Fruit fly (Drosophila melanogaster) whole organism, pupa: ENCODE results near the gene Kal1.

Experiments
- CG10348 ChIP-seq: fragments of 200-800 bp; sonication (Bioruptor generic); IDR thresholded peaks from 2 replicates; pipeline ENCODE4 v1.3.6; 2022; ENCODE audit warnings: missing biosample characterization, missing genetic modification characterization
- CG12605 ChIP-seq: fragments of 200-800 bp; sonication (Bioruptor generic); IDR thresholded peaks from 2 replicates; pipeline ENCODE4 v1.3.6; 2022; ENCODE audit warnings: missing biosample characterization, missing genetic modification characterization
- CG13204 ChIP-seq: fragments of 200-800 bp; sonication (Bioruptor generic); optimal IDR thresholded peaks from 2 replicates; lab custom pipeline; 2018; ENCODE audit warnings: missing biosample characterization, mild to moderate bottlenecking, missing genetic modification characterization, moderate library complexity
- CG14655 ChIP-seq: fragments of 200-800 bp; sonication (Bioruptor generic); optimal IDR thresholded peaks from 3 replicates; lab custom pipeline; 2017; ENCODE audit warnings: mild to moderate bottlenecking, missing biosample characterization, missing genetic modification reagents, missing genetic modification characterization
- CG15710 ChIP-seq: fragments of 200-800 bp; sonication (Bioruptor generic); optimal IDR thresholded peaks from 2 replicates; lab custom pipeline; 2018; ENCODE audit warnings: missing biosample characterization, mild to moderate bottlenecking, missing genetic modification characterization, moderate library complexity
- CG17806 ChIP-seq: fragments of 200-800 bp; sonication (Bioruptor generic); optimal IDR thresholded peaks from 2 replicates; lab custom pipeline; 2018; ENCODE audit warnings: missing biosample characterization, mild to moderate bottlenecking, missing genetic modification characterization, moderate library complexity
- CG32121 ChIP-seq: fragments of 200-800 bp; sonication (Bioruptor generic); IDR thresholded peaks from 2 replicates; pipeline ENCODE4 v1.3.6; 2022; ENCODE audit warnings: missing biosample characterization, missing genetic modification characterization
- CG34367 ChIP-seq: fragments of 200-800 bp; sonication (Bioruptor generic); optimal IDR thresholded peaks from 2 replicates; lab custom pipeline; 2018; ENCODE audit warnings: missing biosample characterization, mild to moderate bottlenecking, missing genetic modification characterization
- CG4496 ChIP-seq: fragments of 200-800 bp; sonication (Bioruptor generic); IDR thresholded peaks from 3 replicates; pipeline ENCODE4 v1.3.6; 2022; ENCODE audit warnings: missing biosample characterization, missing genetic modification characterization
- CG8159 ChIP-seq: fragments of 200-800 bp; sonication (Bioruptor generic); optimal IDR thresholded peaks from 3 replicates; lab custom pipeline; 2018; ENCODE audit warnings: missing biosample characterization, mild to moderate bottlenecking, missing genetic modification characterization, moderate library complexity
- CG8301 ChIP-seq: fragments of 200-800 bp; sonication (Bioruptor generic); optimal IDR thresholded peaks from 2 replicates; lab custom pipeline; 2018; ENCODE audit warnings: missing biosample characterization, mild to moderate bottlenecking, missing genetic modification characterization
- CG9948 ChIP-seq: fragments of 200-800 bp; sonication (Bioruptor generic); optimal IDR thresholded peaks from 2 replicates; lab custom pipeline; 2018; ENCODE audit warnings: missing biosample characterization, mild to moderate bottlenecking, missing genetic modification characterization, moderate library complexity
- D1 ChIP-seq: fragments of 200-800 bp; sonication (Bioruptor generic); optimal IDR thresholded peaks from 2 replicates; lab custom pipeline; 2018; ENCODE audit warnings: missing biosample characterization, mild to moderate bottlenecking, missing genetic modification characterization, moderate library complexity
- EcR ChIP-seq: fragments of 200-800 bp; sonication (Bioruptor generic); optimal IDR thresholded peaks from 3 replicates; lab custom pipeline; 2019; ENCODE audit warnings: missing biosample characterization, missing genetic modification characterization, mild to moderate bottlenecking, moderate library complexity, missing genetic modification reagents
- Ets98B ChIP-seq: fragments of 200-800 bp; sonication (Bioruptor generic); IDR thresholded peaks from 2 replicates; pipeline ENCODE4 v1.3.6; 2022; ENCODE audit warnings: missing biosample characterization, missing genetic modification characterization
- Pif1A ChIP-seq: fragments of 200-800 bp; sonication (Bioruptor generic); optimal IDR thresholded peaks from 3 replicates; lab custom pipeline; 2016; ENCODE audit warnings: missing biosample characterization, missing genetic modification characterization
- Pif1B ChIP-seq: fragments of 200-800 bp; sonication (Bioruptor generic); optimal IDR thresholded peaks from 3 replicates; lab custom pipeline; 2016; ENCODE audit warnings: missing biosample characterization, missing genetic modification characterization
- Snoo ChIP-seq: fragments of 200-800 bp; sonication (Bioruptor generic); optimal IDR thresholded peaks from 3 replicates; lab custom pipeline; 2017; ENCODE audit warnings: missing biosample characterization, mild to moderate bottlenecking, missing genetic modification characterization, inconsistent platforms
- fd96Ca ChIP-seq: fragments of 200-800 bp; sonication (Bioruptor generic); IDR thresholded peaks from 3 replicates; pipeline ENCODE4 v1.3.6; 2022; ENCODE audit warnings: missing biosample characterization, missing genetic modification characterization
- gl ChIP-seq: fragments of 200-800 bp; sonication (Bioruptor generic); optimal IDR thresholded peaks from 2 replicates; lab custom pipeline; 2018; ENCODE audit warnings: missing biosample characterization, mild to moderate bottlenecking, missing genetic modification characterization
- rn ChIP-seq: fragments of 200-800 bp; sonication (Bioruptor generic); IDR thresholded peaks from 2 replicates; pipeline ENCODE4 v1.3.6; 2022; ENCODE audit warnings: missing biosample characterization, missing genetic modification characterization

Kal1 gene

DNA sequence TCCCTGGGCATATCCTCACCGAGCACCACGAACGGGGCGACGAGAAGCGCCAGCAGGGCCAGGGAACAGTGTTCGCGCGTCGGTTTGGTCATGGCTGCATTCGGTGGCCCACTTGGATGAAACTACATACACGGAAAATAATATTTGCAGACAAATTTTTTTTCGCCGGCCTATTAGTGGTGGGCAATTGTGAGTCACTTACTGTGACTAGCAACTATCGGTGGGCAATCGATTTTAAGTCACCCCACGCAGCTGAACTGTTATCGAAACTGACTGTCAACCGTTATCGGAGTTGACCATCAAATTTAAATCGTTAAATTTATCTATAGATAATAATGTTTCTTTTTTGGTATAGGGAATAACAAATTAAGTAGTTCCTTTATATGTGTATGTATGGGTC, 28.2 kb downstream of the Kal1 start, which contains the start of gene CG5510:
CG5510 (minus strand) TSS at position 201 of the 400 bp plus-strand sequence.
- TF ChIP-seq CG4496 (GFP tag; lab: Robert Waterston, UW) (peak; percentile 39; the same call in 1 of the 3 replicates), CG15710 (tag; lab: Kevin White, UChicago) (peak; percentile 3), CG13204 (GFP tag; lab: Kevin White, UChicago) (no peak)

DNA sequence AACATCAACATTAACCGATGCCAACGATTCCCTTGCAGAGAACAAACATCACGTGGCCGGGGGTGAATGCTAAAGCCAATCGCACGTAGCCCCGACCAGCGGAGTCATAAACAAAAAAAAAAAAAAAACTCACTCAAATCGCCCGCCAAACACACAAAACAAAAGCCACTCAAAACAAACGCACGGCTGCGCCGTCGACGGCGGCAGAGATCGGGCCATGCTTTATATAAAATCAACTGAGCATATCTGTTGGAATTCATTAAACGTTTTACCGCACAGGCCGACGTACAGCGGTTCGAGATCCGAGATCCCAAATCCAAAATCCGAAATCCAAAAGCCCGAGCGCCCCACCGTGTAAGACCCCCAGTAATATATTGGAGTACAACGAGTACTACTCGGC, 31.2 kb downstream of the Kal1 start, which contains the start of gene CG13606:
CG13606 (plus strand) TSS at position 250 of the 400 bp plus-strand sequence.
- no peak for TF ChIP-seq Snoo (tag; lab: Kevin White, UChicago)
- TF ChIP-seq CG17806 (tag; lab: Kevin White, UChicago): no peak
- peak; percentile 11; the same call in 1 of the 3 replicates for TF ChIP-seq CG4496 (GFP tag; lab: Robert Waterston, UW)
- no peak for TF ChIP-seq CG12605 (GFP tag; lab: Robert Waterston, UW)
- TF ChIP-seq gl (tag; lab: Kevin White, UChicago): no peak
- no peak for TF ChIP-seq Pif1B (GFP tag; lab: Kevin White, UChicago)
- TF ChIP-seq, all 21 proteins: peak for 1

DNA sequence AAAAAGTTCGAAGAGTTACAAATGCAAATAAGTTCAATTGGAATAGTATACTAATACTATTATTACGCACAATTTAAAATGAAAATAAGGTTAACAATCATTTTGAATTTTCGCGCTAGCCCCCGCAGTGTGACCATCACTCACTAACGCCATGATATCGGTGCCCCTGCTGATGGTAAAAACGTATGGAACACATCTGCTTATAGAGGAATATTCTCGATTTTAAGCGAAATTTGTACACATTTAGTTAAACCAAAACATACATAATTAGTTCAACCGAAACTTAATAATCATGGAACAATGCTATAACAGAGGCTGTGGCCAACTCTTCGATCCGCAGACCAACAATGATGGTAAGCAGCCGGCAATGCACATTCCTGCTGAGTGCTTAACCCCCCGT, 45.0 kb downstream of the Kal1 start, which contains the start of gene mora:
mora (plus strand) TSS at position 172 of the 400 bp plus-strand sequence.
- TF ChIP-seq CG32121 (GFP tag; lab: Robert Waterston, UW) (no peak), CG8301 (tag; lab: Kevin White, UChicago) (no peak), rn (GFP tag; lab: Robert Waterston, UW) (no peak), CG8159 (tag; lab: Kevin White, UChicago) (no peak), CG9948 (tag; lab: Kevin White, UChicago) (no peak), gl (tag; lab: Kevin White, UChicago) (no peak), CG13204 (GFP tag; lab: Kevin White, UChicago) (no peak), Pif1B (GFP tag; lab: Kevin White, UChicago) (no peak), EcR (GFP tag; lab: Kevin White, UChicago) (no peak), D1 (no peak), CG14655 (GFP tag; lab: Kevin White, UChicago) (no peak), fd96Ca (GFP tag; lab: Robert Waterston, UW) (no peak), CG15710 (tag; lab: Kevin White, UChicago) (no peak), Snoo (tag; lab: Kevin White, UChicago) (no peak), Ets98B (GFP tag; lab: Robert Waterston, UW) (no peak), CG10348 (no peak), CG4496 (GFP tag; lab: Robert Waterston, UW) (no peak), CG12605 (GFP tag; lab: Robert Waterston, UW) (no peak), CG17806 (tag; lab: Kevin White, UChicago) (no peak), CG34367 (tag; lab: Kevin White, UChicago) (no peak)

DNA sequence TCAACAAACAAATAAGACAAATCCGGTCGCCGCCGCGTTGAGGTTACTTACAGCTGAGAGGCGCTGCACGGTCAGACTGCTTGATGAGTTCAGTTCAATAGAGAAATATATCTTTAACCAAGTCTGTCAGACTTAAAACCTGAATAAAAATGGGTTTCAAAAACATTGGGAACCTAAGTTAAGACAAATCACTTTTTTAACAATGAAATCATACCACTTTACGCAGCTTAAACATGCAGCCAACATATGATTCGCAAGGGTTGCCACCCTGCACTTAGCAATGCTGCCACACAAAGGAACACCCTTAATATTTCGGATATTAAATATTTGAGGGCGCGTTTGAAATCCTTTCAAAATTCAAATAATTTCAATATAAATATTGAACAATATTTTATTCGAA, 47.4 kb downstream of the Kal1 start, which contains the start of gene CG5515:
CG5515 (minus strand) TSS at position 278 of the 400 bp plus-strand sequence.
- TF ChIP-seq Snoo (tag; lab: Kevin White, UChicago): no peak
- TF ChIP-seq Pif1A (GFP tag; lab: Kevin White, UChicago): no peak
- peak; percentile 61; the same call in 2 of the 3 replicates for TF ChIP-seq CG4496 (GFP tag; lab: Robert Waterston, UW)
- peak; percentile 91 for TF ChIP-seq fd96Ca (GFP tag; lab: Robert Waterston, UW)
- peak; percentile 33 for TF ChIP-seq Pif1B (GFP tag; lab: Kevin White, UChicago)
- no peak for TF ChIP-seq gl (tag; lab: Kevin White, UChicago)
- TF ChIP-seq Ets98B (GFP tag; lab: Robert Waterston, UW): peak; percentile 81
- no peak for TF ChIP-seq CG13204 (GFP tag; lab: Kevin White, UChicago)
- TF ChIP-seq CG32121 (GFP tag; lab: Robert Waterston, UW): peak; percentile 77
- peak; percentile 26 for TF ChIP-seq CG34367 (tag; lab: Kevin White, UChicago)
- TF ChIP-seq CG17806 (tag; lab: Kevin White, UChicago): peak; percentile 18
- TF ChIP-seq CG15710 (tag; lab: Kevin White, UChicago): peak; percentile 57
- TF ChIP-seq CG9948 (tag; lab: Kevin White, UChicago): no peak
- TF ChIP-seq CG8301 (tag; lab: Kevin White, UChicago): peak; percentile 38
- TF ChIP-seq, all 21 proteins: peak for 9

DNA sequence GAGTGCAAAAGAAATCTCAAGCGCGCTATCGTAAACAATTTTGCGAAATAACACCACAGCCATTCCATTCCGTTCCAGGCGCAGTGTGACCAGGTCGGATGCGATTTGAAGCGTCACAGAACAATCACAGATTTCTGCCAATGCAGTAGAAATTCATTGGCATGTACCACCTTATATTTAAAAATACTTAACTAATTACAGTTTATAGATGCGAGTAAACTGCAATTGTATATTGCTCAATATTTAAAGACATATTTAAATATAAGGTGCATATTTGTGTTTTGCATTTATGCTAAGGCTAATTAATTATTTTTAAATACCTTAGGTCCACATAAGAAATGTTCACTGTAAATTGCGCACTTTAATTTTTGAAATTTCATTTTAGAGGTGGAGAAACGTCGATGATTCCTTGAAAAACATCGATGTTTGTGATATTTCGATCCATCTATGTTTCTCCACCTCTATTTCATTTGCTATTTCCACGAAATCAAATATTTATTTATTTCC, 52.2 kb downstream of the Kal1 start, which contains the start of the genes SMC6 and CG6204:
SMC6 (minus strand) TSS at position 51 of the 507 bp plus-strand sequence.
CG6204 (plus strand) TSS at position 460 of the 507 bp plus-strand sequence.
- TF ChIP-seq CG34367 (tag; lab: Kevin White, UChicago) (peak; percentile 94), CG4496 (GFP tag; lab: Robert Waterston, UW) (peak; percentile 97), CG8159 (tag; lab: Kevin White, UChicago) (peak; percentile 97), CG12605 (GFP tag; lab: Robert Waterston, UW) (peak; percentile 90), Snoo (tag; lab: Kevin White, UChicago) (peak; percentile 94), CG17806 (tag; lab: Kevin White, UChicago) (peak; percentile 96), CG32121 (GFP tag; lab: Robert Waterston, UW) (peak; percentile 94), fd96Ca (GFP tag; lab: Robert Waterston, UW) (peak; percentile 54; the same call in 2 of the 3 replicates), CG8301 (tag; lab: Kevin White, UChicago) (peak; percentile 95), EcR (GFP tag; lab: Kevin White, UChicago) (no peak), CG15710 (tag; lab: Kevin White, UChicago) (peak; percentile 96), CG10348 (peak; percentile 90), CG13204 (GFP tag; lab: Kevin White, UChicago) (no peak), D1 (no peak), gl (tag; lab: Kevin White, UChicago) (peak; percentile 90), CG14655 (GFP tag; lab: Kevin White, UChicago) (no peak), Pif1B (GFP tag; lab: Kevin White, UChicago) (peak; percentile 88), rn (GFP tag; lab: Robert Waterston, UW) (peak; percentile 83), CG9948 (tag; lab: Kevin White, UChicago) (peak; percentile 97), Pif1A (GFP tag; lab: Kevin White, UChicago) (no peak), Ets98B (GFP tag; lab: Robert Waterston, UW) (peak; percentile 93)
